Comparison of ENCODE assay signal across 2 worm cellular contexts in the genomic region with DNA sequence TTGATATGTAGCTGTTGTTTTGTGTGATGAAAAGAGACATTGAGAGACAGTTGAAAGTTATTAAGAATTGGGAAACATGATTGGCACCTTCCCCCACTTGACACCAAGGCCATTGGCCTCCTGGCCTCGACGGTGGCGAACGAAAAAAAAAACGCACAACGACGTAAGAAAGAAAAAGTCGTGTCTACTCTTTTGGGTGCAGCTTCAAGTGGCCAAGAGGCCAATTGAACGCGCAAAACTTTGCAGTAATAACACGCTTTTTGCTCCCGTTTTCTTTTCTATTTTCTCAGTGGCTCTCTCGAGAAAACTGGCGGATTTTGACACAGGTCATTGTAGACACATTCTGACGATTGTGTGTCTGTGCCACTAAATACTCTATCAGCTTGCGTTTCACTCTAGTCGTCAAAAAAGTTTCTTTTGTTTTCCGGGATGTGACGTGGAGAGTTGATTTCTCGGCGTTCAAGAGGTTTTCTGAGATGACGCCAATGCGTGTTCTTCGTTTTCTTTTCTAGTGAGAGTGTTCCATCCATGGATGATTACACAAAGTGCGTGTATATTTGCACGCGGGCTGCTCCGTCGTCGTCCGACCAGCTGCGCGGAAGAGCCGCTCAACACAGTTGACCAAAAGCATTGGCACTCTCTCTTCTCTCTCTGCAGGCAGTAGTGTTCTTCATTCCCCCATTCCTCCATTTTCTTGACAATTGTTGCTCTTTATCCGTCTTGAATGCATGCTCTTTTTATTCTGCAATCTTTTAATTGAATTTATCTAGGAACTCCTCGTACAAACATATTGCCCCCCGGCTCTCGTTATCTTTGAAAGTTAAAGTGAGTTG.
TF ChIP-seq lines count a peak whose summit lies in the region.

No protein-coding gene starts in this region.

TF ChIP-seq in whole organism, L4 larva, 104 proteins besides CTCF, POLR2A, EP300 and RAD21 (continued from another document):
- TF ChIP-seq unc-62 (GFP tag; optimal IDR thresholded peaks at IDR 0.05 in 1 of 2; lab: Kevin White, UChicago) (peak in 1 of 2 experiments; percentile 85), unc-62 (tag; optimal IDR thresholded peaks at IDR 0.05; lab: Kevin White, UChicago) (no peak), zip-2 (tag; optimal IDR thresholded peaks at IDR 0.05; lab: Kevin White, UChicago) (no peak)

TF ChIP-seq in whole organism, late embryonic, 69 proteins besides CTCF, POLR2A, EP300 and RAD21 (continued from another document):
- no peak for TF ChIP-seq unc-42 (tag; optimal IDR thresholded peaks at IDR 0.05; lab: Kevin White, UChicago)
- peak; percentile 19 for TF ChIP-seq ama-1 (optimal IDR thresholded peaks at IDR 0.05; lab: Kevin White, UChicago)
- TF ChIP-seq pha-4 (tag; optimal IDR thresholded peaks at IDR 0.05; lab: Kevin White, UChicago): no peak
- TF ChIP-seq ceh-24 (tag; optimal IDR thresholded peaks at IDR 0.05; lab: Kevin White, UChicago): no peak
- no peak for TF ChIP-seq fkh-6 (tag; optimal IDR thresholded peaks at IDR 0.05; lab: Kevin White, UChicago)
- TF ChIP-seq ceh-31 (tag; optimal IDR thresholded peaks at IDR 0.05; lab: Kevin White, UChicago): peak; percentile 15
- peak; percentile 42 for TF ChIP-seq tbx-2 (tag; optimal IDR thresholded peaks at IDR 0.05; lab: Kevin White, UChicago)
- TF ChIP-seq pros-1 (tag; optimal IDR thresholded peaks at IDR 0.05; lab: Kevin White, UChicago): no peak
- TF ChIP-seq K02D7.2 (tag; optimal IDR thresholded peaks at IDR 0.05; lab: Kevin White, UChicago): no peak
